Worm (Caenorhabditis elegans) whole organism, young adult: ENCODE data around the gene crt-1.

ENCODE experiments used
- B0336.3 ChIP-seq: fragments of 200-800 bp; sonication (Bioruptor generic); IDR thresholded peaks from 2 replicates; pipeline ENCODE4 v1.3.6; 2022; ENCODE audit warnings: missing genetic modification characterization, missing compliant biosample characterization
- C17E4.6 ChIP-seq: fragments of 200-800 bp; sonication (Bioruptor generic); IDR thresholded peaks from 2 replicates; pipeline ENCODE4 v1.3.6; 2022; ENCODE audit warnings: missing genetic modification reagents, missing genetic modification characterization, missing compliant biosample characterization
- D2030.7 ChIP-seq: fragments of 200-800 bp; sonication (Bioruptor generic); IDR thresholded peaks from 2 replicates; pipeline ENCODE4 v1.3.6; 2022; ENCODE audit warnings: missing genetic modification reagents, missing genetic modification characterization, missing compliant biosample characterization
- F33H1.4 ChIP-seq: fragments of 200-800 bp; sonication (Bioruptor generic); IDR thresholded peaks from 2 replicates; pipeline ENCODE4 v1.3.6; 2022; ENCODE audit warnings: missing genetic modification reagents, missing genetic modification characterization, missing compliant biosample characterization
- F49E8.2 ChIP-seq: sonication (generic microtip); optimal IDR thresholded peaks from 3 replicates; lab custom pipeline; 2017; ENCODE audit warnings: missing genetic modification characterization, mild to moderate bottlenecking, missing compliant biosample characterization, antibody characterized with exemption, moderate library complexity; ENCODE audit not compliant: insufficient read depth
- F52B5.7 ChIP-seq: sonication (generic microtip); optimal IDR thresholded peaks from 2 replicates; lab custom pipeline; 2016; ENCODE audit warnings: mild to moderate bottlenecking, missing genetic modification characterization, missing compliant biosample characterization
- Y53G8AR.9 ChIP-seq: fragments of 200-800 bp; sonication (Bioruptor generic); conservative IDR thresholded peaks from 2 replicates; pipeline ENCODE4 v1.3.6; 2022; ENCODE audit warnings: missing genetic modification reagents, missing genetic modification characterization, missing compliant biosample characterization
- Y67H2A.10 ChIP-seq: fragments of 200-800 bp; sonication (Bioruptor generic); conservative IDR thresholded peaks from 2 replicates; pipeline ENCODE4 v1.3.6; 2022; ENCODE audit warnings: missing genetic modification reagents, missing genetic modification characterization, missing compliant biosample characterization
- Y79H2A.3 ChIP-seq: fragments of 200-800 bp; sonication (Bioruptor generic); conservative IDR thresholded peaks from 2 replicates; pipeline ENCODE4 v1.3.6; 2022; ENCODE audit warnings: missing genetic modification reagents, missing genetic modification characterization, missing compliant biosample characterization
- Y95B8A.8 ChIP-seq: fragments of 200-800 bp; sonication (Bioruptor generic); IDR thresholded peaks from 2 replicates; pipeline ENCODE4 v1.3.6; 2022; ENCODE audit warnings: missing genetic modification reagents, missing genetic modification characterization, missing compliant biosample characterization
- ama-1 ChIP-seq, 3 experiments: fragments of 150-350 bp in 1 of 3; sonication (generic microtip) in 2 of 3; optimal IDR thresholded peaks; 2 replicates each; lab custom pipeline; 2014 to 2018; ENCODE audit warnings: missing biosample characterization in 2 of 3, missing genetic modification characterization in 2 of 3, missing genetic modification reagents in 2 of 3
- athp-1 ChIP-seq: sonication (generic microtip); optimal IDR thresholded peaks from 2 replicates; lab custom pipeline; 2017; ENCODE audit warnings: mild to moderate bottlenecking, missing genetic modification characterization, missing compliant biosample characterization
- attf-5 ChIP-seq: fragments of 200-800 bp; sonication (Bioruptor generic); optimal IDR thresholded peaks from 2 replicates; lab custom pipeline; 2018; ENCODE audit warnings: mild to moderate bottlenecking, missing genetic modification characterization, missing compliant biosample characterization
- cebp-1 ChIP-seq, 2 experiments: fragments of 200-800 bp in 1 of 2; sonication (Bioruptor generic) in 1 of 2; sonication (generic microtip) in 1 of 2; IDR thresholded peaks in 1 of 2; optimal IDR thresholded peaks in 1 of 2; 2 replicates each; pipeline versions ENCODE4 v1.3.6 to Lab custom; 2017 to 2022; ENCODE audit warnings: missing compliant biosample characterization in 2 of 2, missing genetic modification characterization in 2 of 2, mild to moderate bottlenecking in 1 of 2, missing genetic modification reagents in 1 of 2, moderate library complexity in 1 of 2
- ceh-79 ChIP-seq: sonication (generic microtip); optimal IDR thresholded peaks from 2 replicates; lab custom pipeline; 2017; ENCODE audit warnings: mild to moderate bottlenecking, missing genetic modification characterization, missing compliant biosample characterization
- ceh-91 ChIP-seq: fragments of 200-800 bp; sonication (Bioruptor generic); IDR thresholded peaks from 2 replicates; pipeline ENCODE4 v1.3.6; 2022; ENCODE audit warnings: missing genetic modification reagents, missing genetic modification characterization, missing compliant biosample characterization
- die-1 ChIP-seq: sonication (generic microtip); optimal IDR thresholded peaks from 2 replicates; lab custom pipeline; 2016; ENCODE audit warnings: missing genotype, mild to moderate bottlenecking, missing genetic modification characterization, missing compliant biosample characterization
- egl-44 ChIP-seq: fragments of 200-800 bp; sonication (Bioruptor generic); IDR thresholded peaks from 2 replicates; pipeline ENCODE4 v1.3.6; 2022; ENCODE audit warnings: missing genetic modification reagents, missing genetic modification characterization, missing compliant biosample characterization
- ekl-4 ChIP-seq: fragments of 200-800 bp; sonication (Bioruptor generic); IDR thresholded peaks from 2 replicates; pipeline ENCODE4 v1.3.6; 2022; ENCODE audit warnings: missing genetic modification reagents, missing genetic modification characterization, missing compliant biosample characterization
- hlh-12 ChIP-seq: sonication (generic microtip); optimal IDR thresholded peaks from 2 replicates; lab custom pipeline; 2016; ENCODE audit warnings: missing genetic modification characterization, missing compliant biosample characterization
- hmg-1.2 ChIP-seq: fragments of 200-800 bp; sonication (Bioruptor generic); IDR thresholded peaks from 2 replicates; pipeline ENCODE4 v1.3.6; 2022; ENCODE audit warnings: missing genetic modification reagents, missing genetic modification characterization, missing compliant biosample characterization
- hrde-1 ChIP-seq: sonication (generic microtip); optimal IDR thresholded peaks from 2 replicates; lab custom pipeline; 2016; ENCODE audit warnings: missing genetic modification characterization, mild to moderate bottlenecking, missing compliant biosample characterization, moderate library complexity, missing genotype, missing genetic modification reagents, borderline replicate concordance
- lin-26 ChIP-seq: fragments of 200-800 bp; sonication (Bioruptor generic); IDR thresholded peaks from 2 replicates; pipeline ENCODE4 v1.3.6; 2022; ENCODE audit warnings: missing genetic modification reagents, missing genetic modification characterization, missing compliant biosample characterization
- lin-54 ChIP-seq: fragments of 200-800 bp; sonication (Bioruptor generic); optimal IDR thresholded peaks from 2 replicates; lab custom pipeline; 2018; ENCODE audit warnings: mild to moderate bottlenecking, missing genetic modification characterization, missing compliant biosample characterization
- lir-1 ChIP-seq: fragments of 200-800 bp; sonication (Bioruptor generic); conservative IDR thresholded peaks from 2 replicates; pipeline ENCODE4 v1.3.6; 2022; ENCODE audit warnings: missing genetic modification reagents, missing genetic modification characterization, missing compliant biosample characterization
- lsl-1 ChIP-seq: fragments of 200-800 bp; sonication (Bioruptor generic); optimal IDR thresholded peaks from 2 replicates; lab custom pipeline; 2018; ENCODE audit warnings: mild to moderate bottlenecking, missing genetic modification characterization, moderate library complexity, missing compliant biosample characterization
- madf-6 ChIP-seq: fragments of 200-800 bp; sonication (Bioruptor generic); IDR thresholded peaks from 2 replicates; pipeline ENCODE4 v1.3.6; 2022; ENCODE audit warnings: missing genetic modification reagents, missing genetic modification characterization, missing compliant biosample characterization
- madf-8 ChIP-seq: fragments of 200-800 bp; sonication (Bioruptor generic); conservative IDR thresholded peaks from 2 replicates; pipeline ENCODE4 v1.3.6; 2022; ENCODE audit warnings: missing genetic modification reagents, missing genetic modification characterization, missing compliant biosample characterization
- mcd-1 ChIP-seq: fragments of 200-800 bp; sonication (Bioruptor generic); IDR thresholded peaks from 2 replicates; pipeline ENCODE4 v1.3.6; 2022; ENCODE audit warnings: missing genetic modification reagents, missing genetic modification characterization, missing compliant biosample characterization
- mes-4 ChIP-seq: sonication (generic microtip); optimal IDR thresholded peaks from 2 replicates; lab custom pipeline; 2016; ENCODE audit warnings: missing genotype, missing genetic modification characterization, missing compliant biosample characterization
- mxl-1 ChIP-seq: sonication (generic microtip); optimal IDR thresholded peaks from 2 replicates; lab custom pipeline; 2016; ENCODE audit warnings: missing genetic modification characterization, missing compliant biosample characterization
- nfyb-1 ChIP-seq: fragments of 200-800 bp; sonication (Bioruptor generic); IDR thresholded peaks from 2 replicates; pipeline ENCODE4 v1.3.6; 2022; ENCODE audit warnings: missing genetic modification reagents, missing genetic modification characterization, missing compliant biosample characterization
- pbrm-1 ChIP-seq: fragments of 200-800 bp; sonication (Bioruptor generic); IDR thresholded peaks from 2 replicates; pipeline ENCODE4 v1.3.6; 2022; ENCODE audit warnings: missing genetic modification reagents, missing genetic modification characterization, missing compliant biosample characterization
- rcor-1 ChIP-seq: fragments of 200-800 bp; sonication (Bioruptor generic); IDR thresholded peaks from 2 replicates; pipeline ENCODE4 v1.3.6; 2022; ENCODE audit warnings: missing genetic modification reagents, missing genetic modification characterization, missing compliant biosample characterization
- rec-8 ChIP-seq, 2 experiments: sonication (generic microtip); optimal IDR thresholded peaks; 2 replicates each; lab custom pipeline; 2016; ENCODE audit warnings: mild to moderate bottlenecking in 2 of 2, missing genetic modification characterization in 2 of 2, missing genetic modification reagents in 2 of 2, missing genotype in 2 of 2, missing biosample characterization in 1 of 2, missing compliant biosample characterization in 1 of 2, moderate library complexity in 1 of 2
- repo-1 ChIP-seq: sonication (generic microtip); optimal IDR thresholded peaks from 2 replicates; lab custom pipeline; 2017; ENCODE audit warnings: mild to moderate bottlenecking, missing genetic modification characterization, missing compliant biosample characterization
- sea-2 ChIP-seq: fragments of 200-800 bp; sonication (Bioruptor generic); IDR thresholded peaks from 2 replicates; pipeline ENCODE4 v1.3.6; 2022; ENCODE audit warnings: missing genetic modification characterization, missing compliant biosample characterization
- snpc-3.4 ChIP-seq: sonication (generic microtip); optimal IDR thresholded peaks from 2 replicates; lab custom pipeline; 2017; ENCODE audit warnings: missing genetic modification characterization, mild to moderate bottlenecking, missing compliant biosample characterization, antibody characterized with exemption, moderate library complexity, missing genotype, missing genetic modification reagents
- snpc-4 ChIP-seq, 5 experiments: fragments of 150-350 bp in 1 of 5; sonication (generic microtip) in 4 of 5; optimal IDR thresholded peaks; 2 replicates each; lab custom pipeline; 2014 to 2018; ENCODE audit warnings: missing genetic modification characterization in 5 of 5, missing biosample characterization in 3 of 5, antibody characterized with exemption in 2 of 5, mild to moderate bottlenecking in 2 of 5, missing compliant biosample characterization in 2 of 5, missing genotype in 2 of 5, moderate library complexity in 2 of 5, missing genetic modification reagents in 1 of 5
- tbp1 ChIP-seq: fragments of 200-800 bp; sonication (Bioruptor generic); optimal IDR thresholded peaks from 2 replicates; lab custom pipeline; 2018; ENCODE audit warnings: mild to moderate bottlenecking, missing genetic modification characterization, missing compliant biosample characterization
- ztf-18 ChIP-seq: sonication (generic microtip); optimal IDR thresholded peaks from 2 replicates; lab custom pipeline; 2016; ENCODE audit warnings: missing genotype, mild to moderate bottlenecking, missing genetic modification characterization, missing compliant biosample characterization

The crt-1 gene

ce11 chrV:6101243-6101898 is 1.0 kb upstream of the crt-1 start (continued):
- TF ChIP-seq ceh-79, result no peak
- no peak for TF ChIP-seq hmg-1.2 (GFP tag; lab: Robert Waterston, UW)
- TF ChIP-seq lir-1, result no peak
- TF ChIP-seq lin-54 (GFP tag; lab: Kevin White, UChicago), result peak; percentile 19
- TF ChIP-seq ekl-4 (GFP tag; lab: Robert Waterston, UW), result no peak
- TF ChIP-seq egl-44 (GFP tag; lab: Robert Waterston, UW), result no peak
- peak; percentile 39; the same call in 1 of the 2 replicates for TF ChIP-seq D2030.7
- TF ChIP-seq madf-8 (GFP tag; lab: Robert Waterston, UW), result peak; percentile 29; the same call in 1 of the 2 replicates
- no peak for TF ChIP-seq sea-2 (GFP tag; lab: Robert Waterston, UW)

ce11 chrV:6099634-6100033 is 708 bp downstream of the crt-1 start:
- TF ChIP-seq ceh-91 (no peak), Y67H2A.10 (GFP tag; lab: Robert Waterston, UW) (no peak), hmg-1.2 (GFP tag; lab: Robert Waterston, UW) (0 out of 2 replicates have a peak, but pooled peaks have one; percentile 9), lin-26 (GFP tag; lab: Robert Waterston, UW) (0 out of 2 replicates have a peak, but pooled peaks have one; percentile 38)

ce11 chrV:6098755-6099155 is 1.6 kb downstream of the crt-1 start:
- TF ChIP-seq rec-8 (tag; optimal IDR thresholded peaks at IDR 0.05; lab: Kevin White, UChicago) (peak in 1 of 2 experiments; percentile 10), B0336.3 (GFP tag; lab: Robert Waterston, UW) (peak; percentile 42; the same call in 1 of the 2 replicates), athp-1 (tag; lab: Kevin White, UChicago) (peak; percentile 49), hlh-12 (tag; lab: Kevin White, UChicago) (no peak), lsl-1 (GFP tag; lab: Kevin White, UChicago) (no peak), Y53G8AR.9 (0 out of 2 replicates have a peak, but pooled peaks have one; percentile 42), cebp-1 (GFP tag; IDR thresholded peaks at IDR 0.05; lab: Robert Waterston, UW) (no peak), cebp-1 (tag; optimal IDR thresholded peaks at IDR 0.05; lab: Kevin White, UChicago) (peak; percentile 9), mes-4 (tag; lab: Kevin White, UChicago) (no peak), F52B5.7 (no peak), F33H1.4 (GFP tag; lab: Robert Waterston, UW) (no peak), D2030.7 (peak; percentile 54; the same call in 1 of the 2 replicates), ama-1 (optimal IDR thresholded peaks at IDR 0.05; lab: Kevin White, UChicago) (peak; percentile 74), ama-1 (GFP tag; optimal IDR thresholded peaks at IDR 0.05; lab: Kevin White, UChicago) (peak in 1 of 2 experiments; percentile 65), C17E4.6 (GFP tag; lab: Robert Waterston, UW) (no peak), rcor-1 (GFP tag; lab: Robert Waterston, UW) (no peak), tbp1 (GFP tag; lab: Kevin White, UChicago) (peak; percentile 8), Y79H2A.3 (GFP tag; lab: Robert Waterston, UW) (peak; percentile 73; the same call in 1 of the 2 replicates), nfyb-1 (GFP tag; lab: Robert Waterston, UW) (peak; percentile 79; the same call in 1 of the 2 replicates), F49E8.2 (no peak), attf-5 (GFP tag; lab: Kevin White, UChicago) (peak; percentile 10), lin-26 (GFP tag; lab: Robert Waterston, UW) (peak; percentile 58; the same call in 1 of the 2 replicates), die-1 (tag; lab: Kevin White, UChicago) (peak; percentile 42), madf-8 (GFP tag; lab: Robert Waterston, UW) (0 out of 2 replicates have a peak, but pooled peaks have one; percentile 7), repo-1 (tag; lab: Kevin White, UChicago) (peak; percentile 28), snpc-3.4 (tag; lab: Kevin White, UChicago) (peak; percentile 51), ztf-18 (tag; lab: Kevin White, UChicago) (no peak), snpc-4 (GFP tag; optimal IDR thresholded peaks at IDR 0.05; lab: Kevin White, UChicago) (no peak), snpc-4 (tag; optimal IDR thresholded peaks at IDR 0.05; lab: Kevin White, UChicago) (peak in 1 of 4 experiments; percentile 2), hrde-1 (peak; percentile 74), Y95B8A.8 (GFP tag; lab: Robert Waterston, UW) (peak; percentile 38; the same call in 1 of the 2 replicates), madf-6 (GFP tag; lab: Robert Waterston, UW) (peak; percentile 49; the same call in 1 of the 2 replicates), mcd-1 (GFP tag; lab: Robert Waterston, UW) (no peak), mxl-1 (tag; lab: Kevin White, UChicago) (peak; percentile 32), pbrm-1 (GFP tag; lab: Robert Waterston, UW) (peak; percentile 57; the same call in 1 of the 2 replicates)
